Worm (Caenorhabditis elegans): ENCODE data around the gene xbx-6.

ce11 chrV:9677977-9678376, 24.9 kb upstream of the xbx-6 start, which contains the start of gene cthd-1:
- TF ChIP-seq fkh-10 (GFP tag; optimal IDR thresholded peaks at IDR 0.05) (no peak), eor-1 (tag; optimal IDR thresholded peaks at IDR 0.05) (no peak), egl-27 (tag; optimal IDR thresholded peaks at IDR 0.05) (no peak), snpc-4 (tag; optimal IDR thresholded peaks at IDR 0.05) (no peak), aly-2 (tag; optimal IDR thresholded peaks at IDR 0.05) (no peak), daf-12 (tag; optimal IDR thresholded peaks at IDR 0.05) (no peak), skn-1 (tag; optimal IDR thresholded peaks at IDR 0.05) (no peak), nhr-77 (tag; optimal IDR thresholded peaks at IDR 0.05) (no peak)
